Worm (Caenorhabditis elegans) whole organism, late embryonic: ENCODE data around the gene Y55F3AR.2.

ENCODE experiments used
- ama-1 ChIP-seq: fragments of 150-350 bp; optimal IDR thresholded peaks from 2 replicates; lab custom pipeline; 2014
- ceh-48 ChIP-seq: sonication (generic microtip); optimal IDR thresholded peaks from 2 replicates; lab custom pipeline; 2016; ENCODE audit warnings: missing genetic modification characterization, inconsistent platforms, missing compliant biosample characterization
- fax-1 ChIP-seq: sonication (generic microtip); optimal IDR thresholded peaks from 2 replicates; lab custom pipeline; 2016; ENCODE audit warnings: missing genotype, missing genetic modification characterization, missing compliant biosample characterization
- fkh-10 ChIP-seq: fragments of 150-350 bp; optimal IDR thresholded peaks from 2 replicates; lab custom pipeline; 2014; ENCODE audit warnings: missing biosample characterization, missing genetic modification reagents, missing genetic modification characterization
- lim-6 ChIP-seq: sonication (generic microtip); optimal IDR thresholded peaks from 2 replicates; lab custom pipeline; 2016; ENCODE audit warnings: missing genetic modification characterization, missing compliant biosample characterization
- nfya-1 ChIP-seq: sonication (generic microtip); optimal IDR thresholded peaks from 2 replicates; lab custom pipeline; 2017; ENCODE audit warnings: missing genetic modification characterization, mild to moderate bottlenecking, missing compliant biosample characterization, antibody characterized with exemption, moderate library complexity
- pat-9 ChIP-seq: fragments of 200-800 bp; sonication (Bioruptor generic); optimal IDR thresholded peaks from 2 replicates; lab custom pipeline; 2018; ENCODE audit warnings: mild to moderate bottlenecking, missing genetic modification characterization, moderate library complexity, missing compliant biosample characterization
- pha-4 ChIP-seq: fragments of 150-350 bp; optimal IDR thresholded peaks from 2 replicates; lab custom pipeline; 2018; ENCODE audit warnings: missing biosample characterization, missing genetic modification reagents, missing genetic modification characterization
- rnt-1 ChIP-seq: sonication (generic microtip); optimal IDR thresholded peaks from 2 replicates; lab custom pipeline; 2016; ENCODE audit warnings: missing genetic modification characterization, missing compliant biosample characterization
- syd-9 ChIP-seq: sonication (generic microtip); optimal IDR thresholded peaks from 2 replicates; lab custom pipeline; 2016; ENCODE audit warnings: mild to moderate bottlenecking, missing genetic modification characterization, moderate library complexity, missing compliant biosample characterization
- unc-86 ChIP-seq: sonication (generic microtip); optimal IDR thresholded peaks from 2 replicates; lab custom pipeline; 2016; ENCODE audit warnings: missing genetic modification characterization, missing compliant biosample characterization
- ztf-16 ChIP-seq: sonication (generic microtip); optimal IDR thresholded peaks from 2 replicates; lab custom pipeline; 2017; ENCODE audit warnings: missing genetic modification characterization, missing compliant biosample characterization

DNA sequence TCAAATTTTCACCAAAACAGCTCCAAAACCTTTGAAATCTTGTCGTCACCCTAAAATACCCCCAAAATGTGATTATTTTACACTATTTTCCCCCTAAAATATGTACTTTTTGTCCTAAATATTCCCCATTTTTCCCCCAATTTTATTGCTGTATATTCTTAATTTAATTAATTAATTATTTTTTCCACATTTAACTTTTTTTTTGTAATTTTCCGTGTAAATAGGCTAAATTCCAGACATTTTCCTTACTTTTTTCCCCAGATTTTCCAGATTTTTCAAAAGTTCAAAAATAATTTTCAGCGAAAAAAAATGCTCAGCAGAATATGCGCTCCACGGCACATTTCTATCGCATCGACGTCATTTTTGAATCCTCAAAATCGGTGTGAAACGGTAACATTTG, 2.8 kb downstream of the Y55F3AR.2 start, which contains the start of gene cox-18:
- TF ChIP-seq rnt-1 (no peak), ztf-16 (tag; lab: Kevin White, UChicago) (no peak), ama-1 (lab: Kevin White, UChicago) (no peak), nfya-1 (no peak), pat-9 (no peak), pha-4 (tag; lab: Kevin White, UChicago) (no peak), fkh-10 (GFP tag; lab: Kevin White, UChicago) (no peak), unc-86 (tag; lab: Kevin White, UChicago) (no peak), ceh-48 (tag; lab: Kevin White, UChicago) (no peak), syd-9 (tag; lab: Kevin White, UChicago) (no peak), lim-6 (tag; lab: Kevin White, UChicago) (no peak), fax-1 (tag; lab: Kevin White, UChicago) (no peak)
